Worm (Caenorhabditis elegans): ENCODE data around the gene F55A11.7.

ce11 chrV:11801076-11801849 is 14.0 kb upstream of the F55A11.7 start:
- TF ChIP-seq nhr-237 (tag; optimal IDR thresholded peaks at IDR 0.05) (no peak), aly-2 (tag; optimal IDR thresholded peaks at IDR 0.05) (no peak), nhr-12 (tag; optimal IDR thresholded peaks at IDR 0.05) (no peak), unc-39 (tag; optimal IDR thresholded peaks at IDR 0.05) (no peak), mml-1 (tag; optimal IDR thresholded peaks at IDR 0.05) (no peak), egl-5 (tag; optimal IDR thresholded peaks at IDR 0.05) (no peak), elt-3 (tag; optimal IDR thresholded peaks at IDR 0.05) (peak in 2 of 3 experiments; percentile 76 to 86)

Measured in whole organism, L3 larva.